Fruit fly (Drosophila melanogaster) whole organism: ENCODE measurements around the gene glo.

ENCODE experiments used
- EcR ChIP-seq, 2 experiments: fragments of >200 bp; optimal IDR thresholded peaks; 2 replicates each; lab custom pipeline; 2017; ENCODE audit warnings: missing biosample characterization in 2 of 2, missing genetic modification characterization in 2 of 2, missing genetic modification reagents in 2 of 2
- pan ChIP-seq: fragments of >200 bp; optimal IDR thresholded peaks from 2 replicates; lab custom pipeline; 2017
- psq ChIP-seq: fragments of >200 bp; optimal IDR thresholded peaks from 2 replicates; lab custom pipeline; 2017
- usp ChIP-seq: fragments of >200 bp; optimal IDR thresholded peaks from 2 replicates; lab custom pipeline; 2017; ENCODE audit warnings: missing biosample characterization, missing genetic modification characterization, mixed read lengths

DNA sequence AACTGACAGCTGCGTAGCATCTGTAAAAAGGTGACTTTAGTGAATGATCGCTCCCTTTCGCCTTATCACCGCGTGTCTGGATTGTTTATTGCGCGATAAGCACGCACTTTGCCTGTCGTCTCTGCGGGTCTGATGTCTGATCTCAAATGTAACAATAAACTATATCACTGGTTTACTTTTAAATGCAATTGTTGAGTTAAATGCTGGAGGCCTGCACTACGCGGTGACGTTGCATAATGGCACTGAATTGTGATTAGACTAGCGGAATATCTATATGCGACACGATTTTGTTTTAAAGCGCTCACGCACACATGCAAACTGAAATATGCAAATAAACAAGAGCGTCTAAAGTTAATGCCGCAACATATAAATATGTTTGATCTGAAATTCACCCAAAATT lies 2.6 kb upstream of the glo start:
- no peak for TF ChIP-seq EcR (GFP tag; optimal IDR thresholded peaks at IDR 0.05; lab: Kevin White, UChicago)
- TF ChIP-seq pan (lab: Kevin White, UChicago), result no peak
- no peak for TF ChIP-seq psq (lab: Kevin White, UChicago)
- no peak for TF ChIP-seq usp (GFP tag; lab: Kevin White, UChicago)
